Worm (Caenorhabditis elegans): Measurements from ENCODE around the gene spd-3.

spd-3 gene

ce11 chrIV:6757011-6757410, 5.5 kb upstream of the spd-3 start, which contains the start of gene usp-4:
TSS of gene usp-4 (plus strand) at chrIV:6757311.
- no peak for TF ChIP-seq sma-3 (GFP tag; optimal IDR thresholded peaks at IDR 0.05)
- no peak for TF ChIP-seq nhr-6 (tag; optimal IDR thresholded peaks at IDR 0.05)
- no peak for TF ChIP-seq snpc-4 (tag; optimal IDR thresholded peaks at IDR 0.05)
- no peak for TF ChIP-seq nhr-25 (tag; optimal IDR thresholded peaks at IDR 0.05)
- no peak for TF ChIP-seq ceh-16 (tag; optimal IDR thresholded peaks at IDR 0.05)
- TF ChIP-seq C34F6.9 (tag; optimal IDR thresholded peaks at IDR 0.05) = no peak
- TF ChIP-seq zag-1 (tag; optimal IDR thresholded peaks at IDR 0.05) = no peak
- no peak for TF ChIP-seq nhr-23 (tag; optimal IDR thresholded peaks at IDR 0.05)
- TF ChIP-seq alr-1 (tag; optimal IDR thresholded peaks at IDR 0.05) = no peak
- no peak for TF ChIP-seq blmp-1 (tag; optimal IDR thresholded peaks at IDR 0.05; ENCODE audit: insufficient read depth)
- TF ChIP-seq nhr-10 (tag; optimal IDR thresholded peaks at IDR 0.05) = no peak
- TF ChIP-seq mbf-1 (tag; optimal IDR thresholded peaks at IDR 0.05) = no peak
- TF ChIP-seq R02D3.7 (tag; optimal IDR thresholded peaks at IDR 0.05) = no peak
- no peak for TF ChIP-seq fos-1 (tag; optimal IDR thresholded peaks at IDR 0.05)
- no peak for TF ChIP-seq nhr-129 (tag; optimal IDR thresholded peaks at IDR 0.05)
- no peak for TF ChIP-seq nhr-11 (tag; optimal IDR thresholded peaks at IDR 0.05)

- TF ChIP-seq nhr-237 (tag; optimal IDR thresholded peaks at IDR 0.05) (no peak), nhr-11 (tag; optimal IDR thresholded peaks at IDR 0.05) (no peak), ztf-1 (GFP tag; conservative IDR thresholded peaks at IDR 0.05) (no peak), unc-39 (tag; optimal IDR thresholded peaks at IDR 0.05) (no peak), Y55F3AM.14 (GFP tag; optimal IDR thresholded peaks at IDR 0.05) (no peak), nhr-6 (tag; optimal IDR thresholded peaks at IDR 0.05) (no peak), R02D3.7 (tag; optimal IDR thresholded peaks at IDR 0.05) (no peak), alr-1 (tag; optimal IDR thresholded peaks at IDR 0.05) (no peak), mbf-1 (tag; optimal IDR thresholded peaks at IDR 0.05) (no peak), lsy-2 (tag; optimal IDR thresholded peaks at IDR 0.05) (no peak), ceh-82 (tag; optimal IDR thresholded peaks at IDR 0.05) (no peak), aly-2 (tag; optimal IDR thresholded peaks at IDR 0.05) (no peak), ZK546.5 (tag; optimal IDR thresholded peaks at IDR 0.05) (no peak), lin-39 (tag; optimal IDR thresholded peaks at IDR 0.05) (no peak), blmp-1 (tag; optimal IDR thresholded peaks at IDR 0.05; ENCODE audit: insufficient read depth) (no peak), peb-1 (tag; optimal IDR thresholded peaks at IDR 0.05) (no peak), nhr-21 (tag; optimal IDR thresholded peaks at IDR 0.05) (no peak), C34F6.9 (tag; optimal IDR thresholded peaks at IDR 0.05) (no peak), mdl-1 (tag; optimal IDR thresholded peaks at IDR 0.05) (no peak), F13H6.1 (tag; optimal IDR thresholded peaks at IDR 0.05) (no peak)
Observed at ce11 chrIV:6757614-6758013, 4.9 kb upstream of the spd-3 start.

ce11 chrIV:6767240-6767639, 4.7 kb downstream of the spd-3 start:
- no peak for TF ChIP-seq snpc-4 (tag; optimal IDR thresholded peaks at IDR 0.05)
- TF ChIP-seq mdl-1 (tag; optimal IDR thresholded peaks at IDR 0.05) = peak in 1 of 2 experiments; percentile 44
- peak; percentile 51 for TF ChIP-seq F13H6.1 (tag; optimal IDR thresholded peaks at IDR 0.05)
- TF ChIP-seq fos-1 (tag; optimal IDR thresholded peaks at IDR 0.05) = peak; percentile 67
- no peak for TF ChIP-seq nhr-237 (tag; optimal IDR thresholded peaks at IDR 0.05)
- peak; percentile 58 for TF ChIP-seq sma-9 (GFP tag; optimal IDR thresholded peaks at IDR 0.05)
- TF ChIP-seq sma-9 (tag; optimal IDR thresholded peaks at IDR 0.05) = no peak
- peak; percentile 22 for TF ChIP-seq lin-13 (GFP tag; optimal IDR thresholded peaks at IDR 0.05)
- peak; percentile 87 for TF ChIP-seq unc-55 (GFP tag; optimal IDR thresholded peaks at IDR 0.05)
- TF ChIP-seq nhr-129 (tag; optimal IDR thresholded peaks at IDR 0.05) = peak; percentile 78
- peak; percentile 83 for TF ChIP-seq blmp-1 (tag; optimal IDR thresholded peaks at IDR 0.05; ENCODE audit: insufficient read depth)
- TF ChIP-seq mbf-1 (tag; optimal IDR thresholded peaks at IDR 0.05) = no peak
- no peak for TF ChIP-seq nhr-23 (tag; optimal IDR thresholded peaks at IDR 0.05)
- TF ChIP-seq sem-4 (tag; optimal IDR thresholded peaks at IDR 0.05) = no peak
- peak; percentile 63 for TF ChIP-seq zag-1 (tag; optimal IDR thresholded peaks at IDR 0.05)
- TF ChIP-seq egl-27 (tag; optimal IDR thresholded peaks at IDR 0.05) = no peak
- no peak for TF ChIP-seq elt-1 (tag; optimal IDR thresholded peaks at IDR 0.05)
- peak; percentile 94 for TF ChIP-seq C34F6.9 (tag; optimal IDR thresholded peaks at IDR 0.05)
- TF ChIP-seq crh-2 (tag; optimal IDR thresholded peaks at IDR 0.05) = peak; percentile 83
- peak; percentile 73 for TF ChIP-seq nhr-6 (tag; optimal IDR thresholded peaks at IDR 0.05)
- TF ChIP-seq lsy-2 (tag; optimal IDR thresholded peaks at IDR 0.05) = peak in 1 of 2 experiments; percentile 83
- TF ChIP-seq ztf-4 (tag; optimal IDR thresholded peaks at IDR 0.05) = no peak

Measured in whole organism, L2 larva.